Fruit fly (Drosophila melanogaster): ENCODE data around the gene gskt.
A peak's percentile ranks its signal among the peaks of the same experiment; 100 is the strongest.

- TF ChIP-seq CG16863 (GFP tag; optimal IDR thresholded peaks at IDR 0.05) (no peak), Spps (tag; optimal IDR thresholded peaks at IDR 0.05) (no peak), Hr51 (GFP tag; optimal IDR thresholded peaks at IDR 0.05) (no peak), nom (GFP tag; optimal IDR thresholded peaks at IDR 0.05) (peak; percentile 30), CG5180 (GFP tag; optimal IDR thresholded peaks at IDR 0.05) (no peak), CG9817 (tag; optimal IDR thresholded peaks at IDR 0.05) (no peak)
Measured at dm6 chr3R:31336291-31336690, 35.9 kb upstream of the gskt start.
